Fruit fly (Drosophila melanogaster) whole organism, embryonic: ENCODE results near the gene Dus3.
A peak's percentile ranks its signal among the peaks of the same experiment; 100 is the strongest.

Source experiments
- Adf1 ChIP-seq: fragments of 200-800 bp; sonication (Bioruptor generic); IDR thresholded peaks from 2 replicates; pipeline ENCODE4 v1.3.6; 2022; ENCODE audit warnings: missing biosample characterization, missing genetic modification characterization
- Antp ChIP-seq: fragments of 200-800 bp; sonication (Bioruptor generic); optimal IDR thresholded peaks from 3 replicates; lab custom pipeline; 2016; ENCODE audit warnings: missing biosample characterization, missing genetic modification characterization
- Blimp-1 ChIP-seq: fragments of 200-800 bp; sonication (Bioruptor generic); optimal IDR thresholded peaks from 3 replicates; lab custom pipeline; 2018; ENCODE audit warnings: missing biosample characterization, missing genetic modification characterization, mild to moderate bottlenecking, moderate library complexity, missing genetic modification reagents
- CG13123 ChIP-seq: fragments of 200-800 bp; sonication (Bioruptor generic); optimal IDR thresholded peaks from 2 replicates; lab custom pipeline; 2016; ENCODE audit warnings: missing biosample characterization, missing genetic modification characterization
- CG13296 ChIP-seq: fragments of 200-800 bp; sonication (Bioruptor generic); optimal IDR thresholded peaks from 3 replicates; lab custom pipeline; 2018; ENCODE audit warnings: missing biosample characterization, mild to moderate bottlenecking, missing genetic modification characterization
- CG14441 ChIP-seq: fragments of 200-800 bp; sonication (Bioruptor generic); IDR thresholded peaks from 2 replicates; pipeline ENCODE4 v1.3.6; 2022; ENCODE audit warnings: missing biosample characterization, missing genetic modification characterization
- CG1529 ChIP-seq: fragments of 200-800 bp; sonication (Bioruptor generic); optimal IDR thresholded peaks from 3 replicates; lab custom pipeline; 2018; ENCODE audit warnings: missing biosample characterization, missing genetic modification characterization
- CG15479 ChIP-seq: fragments of 200-800 bp; sonication (Bioruptor generic); optimal IDR thresholded peaks from 3 replicates; lab custom pipeline; 2019; ENCODE audit warnings: missing biosample characterization, mild to moderate bottlenecking, missing genetic modification characterization, moderate library complexity
- CG15696 ChIP-seq: fragments of 200-800 bp; sonication (Bioruptor generic); optimal IDR thresholded peaks from 2 replicates; lab custom pipeline; 2019; ENCODE audit warnings: missing biosample characterization, mild to moderate bottlenecking, missing genetic modification characterization, moderate library complexity
- CG16813 ChIP-seq: fragments of 200-800 bp; sonication (Bioruptor generic); IDR thresholded peaks from 3 replicates; pipeline ENCODE4 v1.3.6; 2022; ENCODE audit warnings: missing biosample characterization, missing genetic modification characterization; ENCODE audit not compliant: partially characterized antibody
- CG16863 ChIP-seq: fragments of 200-800 bp; sonication (Bioruptor generic); optimal IDR thresholded peaks from 3 replicates; lab custom pipeline; 2016; ENCODE audit warnings: missing biosample characterization, missing genetic modification characterization
- CG17802 ChIP-seq: fragments of 200-800 bp; sonication (Bioruptor generic); optimal IDR thresholded peaks from 2 replicates; lab custom pipeline; 2018; ENCODE audit warnings: missing biosample characterization, mild to moderate bottlenecking, missing genetic modification characterization, moderate library complexity
- CG17829 ChIP-seq: fragments of 200-800 bp; optimal IDR thresholded peaks from 2 replicates; lab custom pipeline; 2019; ENCODE audit warnings: missing biosample characterization, mild to moderate bottlenecking, missing genetic modification characterization, moderate library complexity
- CG18599 ChIP-seq: fragments of 200-800 bp; sonication (Bioruptor generic); optimal IDR thresholded peaks from 3 replicates; lab custom pipeline; 2017; ENCODE audit warnings: missing biosample characterization, missing genetic modification characterization, mild to moderate bottlenecking, moderate library complexity, missing genetic modification reagents
- CG30020 ChIP-seq: fragments of 200-800 bp; optimal IDR thresholded peaks from 2 replicates; lab custom pipeline; 2019; ENCODE audit warnings: missing biosample characterization, mild to moderate bottlenecking, missing genetic modification characterization, moderate library complexity
- CG3163 ChIP-seq: fragments of 200-800 bp; sonication (Bioruptor generic); optimal IDR thresholded peaks from 3 replicates; lab custom pipeline; 2016; ENCODE audit warnings: missing biosample characterization, missing genetic modification characterization
- CG32767 ChIP-seq: fragments of 200-800 bp; sonication (Bioruptor generic); IDR thresholded peaks from 2 replicates; pipeline ENCODE4 v1.3.6; 2022; ENCODE audit warnings: missing biosample characterization, missing genetic modification characterization
- CG5953 ChIP-seq: fragments of 200-800 bp; sonication (Bioruptor generic); IDR thresholded peaks from 2 replicates; pipeline ENCODE4 v1.3.6; 2022; ENCODE audit warnings: missing biosample characterization, missing genetic modification characterization
- CG6813 ChIP-seq: fragments of 200-800 bp; sonication (Bioruptor generic); optimal IDR thresholded peaks from 2 replicates; lab custom pipeline; 2017; ENCODE audit warnings: missing biosample characterization, missing genetic modification characterization, mild to moderate bottlenecking, moderate library complexity, missing genetic modification reagents
- CG7987 ChIP-seq: fragments of 200-800 bp; sonication (Bioruptor generic); optimal IDR thresholded peaks from 2 replicates; lab custom pipeline; 2018; ENCODE audit warnings: missing biosample characterization, mild to moderate bottlenecking, missing genetic modification characterization, moderate library complexity
- CG9215 ChIP-seq: fragments of 200-800 bp; sonication (Bioruptor generic); IDR thresholded peaks from 2 replicates; pipeline ENCODE4 v1.3.6; 2022; ENCODE audit warnings: missing biosample characterization, missing genetic modification characterization
- D19A ChIP-seq: fragments of 200-800 bp; optimal IDR thresholded peaks from 3 replicates; lab custom pipeline; 2019; ENCODE audit warnings: missing biosample characterization, mild to moderate bottlenecking, missing genetic modification characterization, moderate library complexity
- Ets97D ChIP-seq: fragments of 200-800 bp; sonication (Bioruptor generic); optimal IDR thresholded peaks from 3 replicates; lab custom pipeline; 2016; ENCODE audit warnings: missing biosample characterization, missing genetic modification characterization
- Gsc ChIP-seq: fragments of 200-800 bp; sonication (Bioruptor generic); IDR thresholded peaks from 2 replicates; pipeline ENCODE4 v1.3.6; 2022; ENCODE audit warnings: missing biosample characterization, missing genetic modification characterization
- Meics ChIP-seq: fragments of 200-800 bp; sonication (Bioruptor generic); optimal IDR thresholded peaks from 2 replicates; lab custom pipeline; 2017; ENCODE audit warnings: missing biosample characterization, mild to moderate bottlenecking, missing genetic modification characterization
- NC2β ChIP-seq: fragments of 200-800 bp; sonication (Bioruptor generic); optimal IDR thresholded peaks from 2 replicates; lab custom pipeline; 2016; ENCODE audit warnings: missing biosample characterization, missing genetic modification characterization
- Nf-YC ChIP-seq: fragments of 200-800 bp; optimal IDR thresholded peaks from 3 replicates; lab custom pipeline; 2019; ENCODE audit warnings: missing biosample characterization, mild to moderate bottlenecking, missing genetic modification characterization, moderate library complexity
- Oli ChIP-seq: fragments of 200-800 bp; sonication (Bioruptor generic); optimal IDR thresholded peaks from 2 replicates; lab custom pipeline; 2018; ENCODE audit warnings: missing biosample characterization, mild to moderate bottlenecking, missing genetic modification characterization, moderate library complexity
- Ravus ChIP-seq: fragments of 200-800 bp; sonication (Bioruptor generic); IDR thresholded peaks from 2 replicates; pipeline ENCODE4 v1.3.6; 2022; ENCODE audit warnings: missing biosample characterization, missing genetic modification characterization
- Sox102F ChIP-seq: fragments of 200-800 bp; sonication (Bioruptor generic); optimal IDR thresholded peaks from 2 replicates; lab custom pipeline; 2018; ENCODE audit warnings: missing biosample characterization, mild to moderate bottlenecking, missing genetic modification characterization, moderate library complexity
- Sry-δ ChIP-seq: fragments of 200-800 bp; sonication (Bioruptor generic); optimal IDR thresholded peaks from 2 replicates; lab custom pipeline; 2016; ENCODE audit warnings: missing biosample characterization, missing genetic modification characterization
- Ssrp ChIP-seq: fragments of 200-800 bp; sonication (Bioruptor generic); optimal IDR thresholded peaks from 2 replicates; lab custom pipeline; 2018; ENCODE audit warnings: missing biosample characterization, mild to moderate bottlenecking, missing genetic modification characterization, moderate library complexity
- ato ChIP-seq: fragments of 200-800 bp; sonication (Bioruptor generic); IDR thresholded peaks from 2 replicates; pipeline ENCODE4 v1.3.6; 2022; ENCODE audit warnings: missing biosample characterization, missing genetic modification characterization; ENCODE audit not compliant: partially characterized antibody
- btn ChIP-seq: fragments of 200-800 bp; sonication (Bioruptor generic); optimal IDR thresholded peaks from 2 replicates; lab custom pipeline; 2016; ENCODE audit warnings: missing biosample characterization, missing genetic modification characterization
- crol ChIP-seq: fragments of 200-800 bp; sonication (Bioruptor generic); IDR thresholded peaks from 2 replicates; pipeline ENCODE4 v1.3.6; 2022; ENCODE audit warnings: missing biosample characterization, missing genetic modification characterization
- dati ChIP-seq: fragments of 200-800 bp; sonication (Bioruptor generic); IDR thresholded peaks from 2 replicates; pipeline ENCODE4 v1.3.6; 2022; ENCODE audit warnings: missing biosample characterization, missing genetic modification characterization
- dmrt11E ChIP-seq: fragments of 200-800 bp; sonication (Bioruptor generic); optimal IDR thresholded peaks from 3 replicates; lab custom pipeline; 2018; ENCODE audit warnings: missing biosample characterization, mild to moderate bottlenecking, missing genetic modification characterization, moderate library complexity
- eve ChIP-seq, 2 experiments: fragments of >200 bp; optimal IDR thresholded peaks; 2 replicates each; lab custom pipeline; 2017; ENCODE audit warnings: missing biosample characterization in 2 of 2, missing genetic modification characterization in 2 of 2
- fd3F ChIP-seq: fragments of 200-800 bp; sonication (Bioruptor generic); optimal IDR thresholded peaks from 2 replicates; lab custom pipeline; 2018; ENCODE audit warnings: missing biosample characterization, mild to moderate bottlenecking, missing genetic modification characterization, moderate library complexity
- fd64A ChIP-seq: fragments of 200-800 bp; sonication (Bioruptor generic); optimal IDR thresholded peaks from 3 replicates; lab custom pipeline; 2018; ENCODE audit warnings: missing biosample characterization, mild to moderate bottlenecking, missing genetic modification characterization
- h ChIP-seq: fragments of >200 bp; optimal IDR thresholded peaks from 2 replicates; lab custom pipeline; 2017
- insv ChIP-seq, 2 experiments: fragments of 200-800 bp; sonication (Bioruptor generic); optimal IDR thresholded peaks; 3 replicates each; lab custom pipeline; 2016 to 2018; ENCODE audit warnings: missing biosample characterization in 2 of 2, missing genetic modification characterization in 2 of 2
- lbe ChIP-seq: fragments of 200-800 bp; sonication (Bioruptor generic); optimal IDR thresholded peaks from 2 replicates; lab custom pipeline; 2016; ENCODE audit warnings: missing biosample characterization, mild to moderate bottlenecking, missing genetic modification characterization
- nerfin-1 ChIP-seq: fragments of 200-800 bp; sonication (Bioruptor generic); optimal IDR thresholded peaks from 3 replicates; lab custom pipeline; 2019; ENCODE audit warnings: missing biosample characterization, mild to moderate bottlenecking, missing genetic modification characterization, moderate library complexity
- p53 ChIP-seq: fragments of 200-800 bp; sonication (Bioruptor generic); optimal IDR thresholded peaks from 2 replicates; lab custom pipeline; 2016; ENCODE audit warnings: missing biosample characterization, missing genetic modification characterization
- sr ChIP-seq: fragments of 200-800 bp; sonication (Bioruptor generic); IDR thresholded peaks from 3 replicates; pipeline ENCODE4 v1.3.6; 2022; ENCODE audit warnings: missing biosample characterization, missing genetic modification characterization
- sug ChIP-seq: fragments of 200-800 bp; optimal IDR thresholded peaks from 2 replicates; lab custom pipeline; 2019; ENCODE audit warnings: missing biosample characterization, mild to moderate bottlenecking, missing genetic modification characterization, moderate library complexity
- tin ChIP-seq: fragments of 200-800 bp; sonication (Bioruptor generic); optimal IDR thresholded peaks from 3 replicates; lab custom pipeline; 2016; ENCODE audit warnings: missing biosample characterization, missing genetic modification characterization
- tna ChIP-seq: fragments of 200-800 bp; sonication (Bioruptor generic); IDR thresholded peaks from 2 replicates; pipeline ENCODE4 v1.3.6; 2022; ENCODE audit warnings: missing biosample characterization, missing genetic modification characterization; ENCODE audit not compliant: partially characterized antibody
- tup ChIP-seq: fragments of 200-800 bp; sonication (Bioruptor generic); optimal IDR thresholded peaks from 2 replicates; lab custom pipeline; 2016; ENCODE audit warnings: missing biosample characterization, mild to moderate bottlenecking, missing genetic modification characterization, moderate library complexity
- unc-4 ChIP-seq: fragments of 200-800 bp; sonication (Bioruptor generic); IDR thresholded peaks from 2 replicates; pipeline ENCODE4 v1.3.6; 2022; ENCODE audit warnings: missing biosample characterization, missing genetic modification characterization; ENCODE audit not compliant: partially characterized antibody
- zfh1 ChIP-seq: fragments of 200-800 bp; sonication (Bioruptor generic); IDR thresholded peaks from 3 replicates; pipeline ENCODE4 v1.3.6; 2022; ENCODE audit warnings: missing biosample characterization, missing genetic modification characterization

Gene Dus3

DNA sequence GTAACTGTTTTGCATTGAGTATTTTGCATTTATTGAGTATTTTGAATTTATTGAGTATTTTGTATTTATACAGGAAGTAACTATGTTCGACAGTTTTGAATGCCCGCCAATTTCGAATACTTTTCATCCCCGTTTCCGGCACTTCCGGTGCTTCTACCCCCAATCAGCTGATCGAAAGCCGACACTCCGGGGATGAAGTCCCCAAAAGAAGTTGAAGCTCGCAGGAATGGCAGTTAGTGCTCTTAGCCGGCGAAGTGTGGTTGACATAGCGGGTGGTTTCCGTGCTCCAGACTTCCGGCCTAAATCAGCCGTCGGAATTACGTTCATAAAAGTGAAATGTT, 37.4 kb downstream of the Dus3 start, which contains the start of gene sick (continued):
- TF ChIP-seq zfh1 (GFP tag; lab: Robert Waterston, UW) (no peak), Ssrp (no peak), Adf1 (GFP tag; lab: Robert Waterston, UW) (no peak), unc-4 (GFP tag; lab: Robert Waterston, UW) (no peak), CG9215 (GFP tag; lab: Robert Waterston, UW) (no peak), fd64A (GFP tag; lab: Kevin White, UChicago) (no peak), Gsc (GFP tag; lab: Robert Waterston, UW) (no peak), CG18599 (peak; percentile 46), h (lab: Kevin White, UChicago) (no peak), crol (GFP tag; lab: Robert Waterston, UW) (no peak), CG14441 (GFP tag; lab: Robert Waterston, UW) (no peak), CG5953 (GFP tag; lab: Robert Waterston, UW) (no peak), CG16863 (no peak), p53 (GFP tag; lab: Kevin White, UChicago) (no peak), Nf-YC (no peak), CG17829 (tag; lab: Kevin White, UChicago) (no peak), Blimp-1 (GFP tag; lab: Kevin White, UChicago) (no peak), CG17802 (no peak), eve (GFP tag; optimal IDR thresholded peaks at IDR 0.05; lab: Kevin White, UChicago) (no peak), fd3F (GFP tag; lab: Kevin White, UChicago) (no peak), tin (GFP tag; lab: Kevin White, UChicago) (no peak), lbe (GFP tag; lab: Kevin White, UChicago) (no peak), dmrt11E (tag; lab: Kevin White, UChicago) (no peak), Oli (no peak), CG3163 (GFP tag; lab: Kevin White, UChicago) (no peak), Ravus (GFP tag; lab: Robert Waterston, UW) (no peak), dati (GFP tag; lab: Robert Waterston, UW) (no peak), CG15479 (GFP tag; lab: Kevin White, UChicago) (no peak), D19A (tag; lab: Kevin White, UChicago) (no peak), CG6813 (GFP tag; lab: Kevin White, UChicago) (peak; percentile 33), nerfin-1 (tag; lab: Kevin White, UChicago) (peak; percentile 19), CG13296 (GFP tag; lab: Kevin White, UChicago) (peak; percentile 48), CG1529 (no peak), NC2β (GFP tag; lab: Kevin White, UChicago) (no peak), tup (GFP tag; lab: Kevin White, UChicago) (no peak), CG15696 (tag; lab: Kevin White, UChicago) (no peak), CG7987 (no peak), insv (GFP tag; optimal IDR thresholded peaks at IDR 0.05; lab: Kevin White, UChicago) (peak in 1 of 2 experiments; percentile 11), Sry-δ (GFP tag; lab: Kevin White, UChicago) (no peak), ato (GFP tag; lab: Robert Waterston, UW) (no peak), btn (GFP tag; lab: Kevin White, UChicago) (no peak), CG16813 (GFP tag; lab: Robert Waterston, UW) (no peak), sug (tag; lab: Kevin White, UChicago) (no peak), sr (GFP tag; lab: Robert Waterston, UW) (no peak; the same call in 2 of the 3 replicates), Sox102F (GFP tag; lab: Kevin White, UChicago) (no peak), Ets97D (GFP tag; lab: Kevin White, UChicago) (peak; percentile 95), CG30020 (tag; lab: Kevin White, UChicago) (peak; percentile 28), Antp (GFP tag; lab: Kevin White, UChicago) (no peak), CG32767 (GFP tag; lab: Robert Waterston, UW) (no peak), Meics (peak; percentile 39), tna (GFP tag; lab: Robert Waterston, UW) (no peak), CG13123 (GFP tag; lab: Kevin White, UChicago) (no peak)
